Worm (Caenorhabditis elegans): ENCODE results near the gene fbxa-102.

The fbxa-102 gene

DNA sequence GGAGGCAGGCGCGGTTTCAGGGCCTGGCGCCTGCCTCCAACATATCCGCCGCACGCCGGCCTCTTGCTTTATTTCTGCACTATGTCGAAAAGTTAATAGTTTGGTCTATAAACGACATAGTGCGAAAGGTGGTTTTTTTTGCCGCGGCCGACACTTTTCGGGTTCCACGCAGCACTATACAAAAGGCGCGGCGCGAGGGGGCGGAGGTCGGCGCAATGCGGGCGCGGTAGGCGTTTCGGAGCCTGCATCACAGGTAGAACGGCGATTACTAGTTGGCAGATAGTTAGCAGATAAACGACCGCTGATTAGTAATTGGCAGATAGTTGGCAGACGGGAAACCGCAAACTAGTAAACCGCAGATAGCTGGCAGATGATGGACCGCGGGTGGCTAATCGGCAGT lies 19.1 kb upstream of the fbxa-102 start:
- no peak for TF ChIP-seq mab-5 (tag; optimal IDR thresholded peaks at IDR 0.05)
- TF ChIP-seq elt-3 (tag; optimal IDR thresholded peaks at IDR 0.05): no peak
- no peak for TF ChIP-seq lin-39 (tag; optimal IDR thresholded peaks at IDR 0.05)
- TF ChIP-seq ztf-1 (GFP tag; conservative IDR thresholded peaks at IDR 0.05): no peak

DNA sequence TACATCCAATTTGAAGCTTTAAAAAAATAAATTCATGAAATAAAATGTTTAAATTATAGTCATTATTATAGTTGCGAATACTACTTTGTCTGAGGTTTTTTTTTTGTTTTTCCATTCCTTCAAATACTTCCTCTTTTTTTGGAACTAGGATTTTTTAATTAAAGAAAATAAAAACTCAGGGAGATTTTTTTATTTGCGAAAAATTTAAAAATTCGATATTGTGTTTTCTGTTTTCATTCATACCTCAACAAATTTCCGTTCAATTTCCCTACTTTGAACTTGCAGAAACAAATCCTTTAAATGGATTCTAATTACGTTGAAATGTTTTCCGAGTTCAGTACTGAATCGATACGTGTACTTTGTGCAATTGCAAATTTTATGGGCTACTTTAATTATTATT lies 14.9 kb upstream of the fbxa-102 start, which contains the start of gene srw-32:
srw-32 (plus strand) TSS at position 301 of the 400 bp plus-strand sequence.
- TF ChIP-seq mab-5 (tag; optimal IDR thresholded peaks at IDR 0.05): no peak
- no peak for TF ChIP-seq nhr-12 (tag; optimal IDR thresholded peaks at IDR 0.05)
- TF ChIP-seq unc-62 (GFP tag; optimal IDR thresholded peaks at IDR 0.05): no peak
- TF ChIP-seq sma-3 (GFP tag; optimal IDR thresholded peaks at IDR 0.05): no peak
- no peak for TF ChIP-seq ztf-1 (GFP tag; conservative IDR thresholded peaks at IDR 0.05)
- no peak for TF ChIP-seq aly-2 (tag; optimal IDR thresholded peaks at IDR 0.05)
- no peak for TF ChIP-seq mbf-1 (tag; optimal IDR thresholded peaks at IDR 0.05)
- no peak for TF ChIP-seq lin-13 (GFP tag; optimal IDR thresholded peaks at IDR 0.05)
- TF ChIP-seq mdl-1 (tag; optimal IDR thresholded peaks at IDR 0.05): no peak
- no peak for TF ChIP-seq Y55F3AM.14 (GFP tag; optimal IDR thresholded peaks at IDR 0.05)
- no peak for TF ChIP-seq nhr-11 (tag; optimal IDR thresholded peaks at IDR 0.05)
- TF ChIP-seq sma-9 (GFP tag; optimal IDR thresholded peaks at IDR 0.05): no peak
- TF ChIP-seq sma-9 (tag; optimal IDR thresholded peaks at IDR 0.05): no peak
- no peak for TF ChIP-seq nhr-21 (tag; optimal IDR thresholded peaks at IDR 0.05)
- no peak for TF ChIP-seq ztf-4 (tag; optimal IDR thresholded peaks at IDR 0.05)
- TF ChIP-seq lin-39 (tag; optimal IDR thresholded peaks at IDR 0.05): no peak
- TF ChIP-seq ama-1 (optimal IDR thresholded peaks at IDR 0.05): no peak

DNA sequence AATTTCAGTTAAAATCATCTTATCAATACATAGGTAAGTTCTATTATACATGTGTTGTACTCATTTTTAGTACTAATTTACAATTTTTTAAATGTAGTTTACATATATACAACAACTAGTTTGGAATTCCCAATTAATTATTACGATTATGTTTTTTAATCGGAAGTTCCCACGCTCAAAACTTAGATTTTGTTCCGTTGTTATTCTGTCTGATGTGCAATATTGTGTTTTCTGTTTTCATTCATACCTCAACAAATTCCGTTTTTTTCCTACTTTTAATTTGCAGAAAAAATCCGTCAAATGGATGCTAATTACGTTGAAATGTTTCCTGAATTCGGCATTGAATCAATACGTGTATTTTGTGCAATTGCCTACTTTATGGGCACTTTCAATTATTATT lies 12.7 kb upstream of the fbxa-102 start, which contains the start of gene srw-31:
srw-31 (plus strand) TSS at position 301 of the 400 bp plus-strand sequence.
- TF ChIP-seq nhr-25 (tag; optimal IDR thresholded peaks at IDR 0.05) (no peak), nhr-237 (tag; optimal IDR thresholded peaks at IDR 0.05) (no peak), nhr-12 (tag; optimal IDR thresholded peaks at IDR 0.05) (no peak), ZK546.5 (tag; optimal IDR thresholded peaks at IDR 0.05) (no peak), unc-55 (GFP tag; optimal IDR thresholded peaks at IDR 0.05) (no peak), lin-13 (GFP tag; optimal IDR thresholded peaks at IDR 0.05) (no peak), lin-11 (tag; optimal IDR thresholded peaks at IDR 0.05) (no peak)

DNA sequence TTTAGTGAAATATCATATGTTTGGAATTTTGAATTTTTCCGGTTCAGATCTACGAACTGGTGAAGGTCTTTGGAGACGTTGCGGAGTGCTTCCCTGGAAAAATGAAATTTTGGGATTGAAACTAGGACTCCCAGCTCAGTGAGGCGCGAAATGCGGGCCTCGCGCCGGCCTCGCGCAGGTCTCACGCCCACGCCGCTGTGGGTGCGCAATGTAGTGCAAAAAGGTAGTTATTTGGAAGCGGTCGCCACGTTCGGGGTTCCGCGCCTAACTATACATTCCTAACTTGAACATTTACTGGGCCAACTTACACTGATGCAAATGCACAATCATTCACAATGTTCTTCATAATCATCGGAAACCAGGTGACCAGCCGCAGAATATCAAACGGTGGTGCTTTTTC lies 6.4 kb upstream of the fbxa-102 start:
- TF ChIP-seq sma-9 (GFP tag; optimal IDR thresholded peaks at IDR 0.05) (no peak), sma-9 (tag; optimal IDR thresholded peaks at IDR 0.05) (no peak), gmeb-1 (tag; optimal IDR thresholded peaks at IDR 0.05) (no peak), dmd-4 (tag; optimal IDR thresholded peaks at IDR 0.05) (no peak), ama-1 (optimal IDR thresholded peaks at IDR 0.05) (no peak)

DNA sequence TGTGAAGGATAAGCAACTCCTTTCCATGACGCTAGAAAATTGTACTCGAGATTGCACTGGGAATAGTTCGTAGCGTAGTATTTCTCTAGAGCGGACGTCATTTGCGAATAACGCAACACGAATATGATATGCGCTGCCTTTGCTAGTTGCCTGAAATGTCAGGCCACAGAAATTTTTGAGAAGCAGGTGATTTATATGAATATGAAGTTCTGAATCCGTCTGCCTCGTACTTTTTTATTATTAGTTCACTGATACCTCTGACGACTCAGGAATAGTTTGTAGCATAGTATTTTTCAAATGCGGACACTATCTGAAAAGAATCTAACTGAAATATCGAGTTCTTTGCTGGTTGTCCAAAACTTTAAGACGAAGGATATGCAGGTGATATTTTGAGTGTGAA lies 2.4 kb upstream of the fbxa-102 start, which contains the start of gene srh-118:
srh-118 (minus strand) TSS at position 101 of the 400 bp plus-strand sequence.
- TF ChIP-seq dmd-4 (tag; optimal IDR thresholded peaks at IDR 0.05): no peak
- no peak for TF ChIP-seq sma-3 (GFP tag; optimal IDR thresholded peaks at IDR 0.05)
- no peak for TF ChIP-seq F13H6.1 (tag; optimal IDR thresholded peaks at IDR 0.05)
- TF ChIP-seq ztf-4 (tag; optimal IDR thresholded peaks at IDR 0.05): no peak
- TF ChIP-seq unc-55 (GFP tag; optimal IDR thresholded peaks at IDR 0.05): no peak
- TF ChIP-seq nhr-12 (tag; optimal IDR thresholded peaks at IDR 0.05): no peak
- TF ChIP-seq sem-4 (tag; optimal IDR thresholded peaks at IDR 0.05): no peak
- no peak for TF ChIP-seq skn-1 (tag; optimal IDR thresholded peaks at IDR 0.05)
- no peak for TF ChIP-seq ztf-1 (GFP tag; conservative IDR thresholded peaks at IDR 0.05)
- no peak for TF ChIP-seq ztf-11 (tag; optimal IDR thresholded peaks at IDR 0.05)
- TF ChIP-seq lin-11 (tag; optimal IDR thresholded peaks at IDR 0.05): no peak
- no peak for TF ChIP-seq zag-1 (tag; optimal IDR thresholded peaks at IDR 0.05)

DNA sequence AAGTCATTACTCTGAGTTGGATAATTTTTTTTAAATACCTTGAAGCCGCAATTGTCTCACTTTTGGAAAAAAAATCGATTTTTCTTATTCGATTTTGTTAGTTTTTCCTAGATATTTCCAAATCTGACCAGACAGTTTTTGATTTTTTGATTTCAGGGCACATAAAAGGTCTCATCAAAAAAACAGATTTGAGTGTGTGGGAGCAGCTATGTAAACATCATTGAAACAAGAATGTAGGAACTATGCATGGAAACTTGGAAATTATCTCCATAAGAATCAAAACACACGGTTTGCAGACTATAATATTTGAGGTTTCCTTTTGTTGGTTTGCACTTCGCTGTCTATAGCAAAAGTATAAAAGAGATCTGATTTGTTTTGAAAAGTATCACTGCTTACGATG lies 7.6 kb downstream of the fbxa-102 start, which contains the start of gene scl-24:
scl-24 (plus strand) TSS at position 301 of the 400 bp plus-strand sequence.
- TF ChIP-seq ZK546.5 (tag; optimal IDR thresholded peaks at IDR 0.05) (no peak), egl-27 (tag; optimal IDR thresholded peaks at IDR 0.05) (no peak), unc-39 (tag; optimal IDR thresholded peaks at IDR 0.05) (no peak), nhr-237 (tag; optimal IDR thresholded peaks at IDR 0.05) (no peak), sma-9 (GFP tag; optimal IDR thresholded peaks at IDR 0.05) (no peak), sma-9 (tag; optimal IDR thresholded peaks at IDR 0.05) (no peak), nhr-25 (tag; optimal IDR thresholded peaks at IDR 0.05) (no peak), lin-13 (GFP tag; optimal IDR thresholded peaks at IDR 0.05) (no peak), mab-5 (tag; optimal IDR thresholded peaks at IDR 0.05) (no peak), ceh-82 (tag; optimal IDR thresholded peaks at IDR 0.05) (no peak), sma-3 (GFP tag; optimal IDR thresholded peaks at IDR 0.05) (no peak), nhr-10 (tag; optimal IDR thresholded peaks at IDR 0.05) (no peak), unc-62 (GFP tag; optimal IDR thresholded peaks at IDR 0.05) (no peak)
